Worm (Caenorhabditis elegans) whole organism, L2 larva: ENCODE data around the gene cest-2.2.

Experiments
- C34F6.9 ChIP-seq: fragments of 150-350 bp; optimal IDR thresholded peaks from 2 replicates; lab custom pipeline; 2014; ENCODE audit warnings: missing biosample characterization, missing genetic modification characterization
- F13H6.1 ChIP-seq: sonication (generic microtip); optimal IDR thresholded peaks from 2 replicates; lab custom pipeline; 2016; ENCODE audit warnings: missing genetic modification characterization, missing compliant biosample characterization
- Y55F3AM.14 ChIP-seq: fragments of 200-800 bp; sonication (Bioruptor generic); optimal IDR thresholded peaks from 2 replicates; lab custom pipeline; 2018; ENCODE audit warnings: mild to moderate bottlenecking, missing genetic modification characterization, missing compliant biosample characterization
- ZK546.5 ChIP-seq: sonication (generic microtip); optimal IDR thresholded peaks from 2 replicates; lab custom pipeline; 2017; ENCODE audit warnings: missing biosample characterization, missing genetic modification characterization
- alr-1 ChIP-seq: fragments of 150-350 bp; optimal IDR thresholded peaks from 2 replicates; lab custom pipeline; 2014; ENCODE audit warnings: missing biosample characterization, missing genetic modification characterization
- aly-2 ChIP-seq: fragments of 150-350 bp; optimal IDR thresholded peaks from 2 replicates; lab custom pipeline; 2014; ENCODE audit warnings: missing biosample characterization, missing genetic modification characterization
- ama-1 ChIP-seq: fragments of 150-350 bp; optimal IDR thresholded peaks from 2 replicates; lab custom pipeline; 2018; ENCODE audit warnings: inconsistent platforms
- blmp-1 ChIP-seq: sonication (generic microtip); optimal IDR thresholded peaks from 2 replicates; lab custom pipeline; 2017; ENCODE audit warnings: missing genetic modification characterization, mild to moderate bottlenecking, missing compliant biosample characterization, antibody characterized with exemption, moderate library complexity; ENCODE audit not compliant: insufficient read depth
- ceh-16 ChIP-seq: fragments of 150-350 bp; optimal IDR thresholded peaks from 2 replicates; lab custom pipeline; 2014; ENCODE audit warnings: missing biosample characterization, missing genetic modification characterization
- ceh-82 ChIP-seq: fragments of 150-350 bp; optimal IDR thresholded peaks from 2 replicates; lab custom pipeline; 2014; ENCODE audit warnings: missing biosample characterization, missing genetic modification characterization
- egl-27 ChIP-seq: sonication (generic microtip); optimal IDR thresholded peaks from 3 replicates; lab custom pipeline; 2017; ENCODE audit warnings: missing biosample characterization, missing genetic modification reagents, missing genetic modification characterization
- elt-1 ChIP-seq: fragments of 150-350 bp; optimal IDR thresholded peaks from 2 replicates; lab custom pipeline; 2014; ENCODE audit warnings: missing biosample characterization, missing genetic modification characterization
- elt-3 ChIP-seq: sonication (generic microtip); optimal IDR thresholded peaks from 2 replicates; lab custom pipeline; 2017; ENCODE audit warnings: missing biosample characterization, missing genetic modification characterization
- gmeb-1 ChIP-seq: fragments of 150-350 bp; optimal IDR thresholded peaks from 2 replicates; lab custom pipeline; 2014; ENCODE audit warnings: missing biosample characterization, missing genetic modification characterization
- lin-11 ChIP-seq: fragments of 150-350 bp; sonication (generic microtip); optimal IDR thresholded peaks from 2 replicates; lab custom pipeline; 2014; ENCODE audit warnings: missing biosample characterization, missing genetic modification characterization, inconsistent platforms, mixed read lengths
- lin-13 ChIP-seq: fragments of 150-350 bp; optimal IDR thresholded peaks from 2 replicates; lab custom pipeline; 2014; ENCODE audit warnings: missing biosample characterization, missing genetic modification reagents, missing genetic modification characterization
- lin-39 ChIP-seq: fragments of 150-350 bp; optimal IDR thresholded peaks from 2 replicates; lab custom pipeline; 2014; ENCODE audit warnings: missing biosample characterization, missing genetic modification reagents, missing genetic modification characterization
- lsy-2 ChIP-seq, 2 experiments: fragments of 150-350 bp in 1 of 2; sonication (generic microtip) in 1 of 2; optimal IDR thresholded peaks; 2 replicates each; lab custom pipeline; 2014 to 2017; ENCODE audit warnings: missing biosample characterization in 2 of 2, missing genetic modification characterization in 2 of 2
- mbf-1 ChIP-seq: sonication (generic microtip); optimal IDR thresholded peaks from 2 replicates; lab custom pipeline; 2017; ENCODE audit warnings: missing biosample characterization, missing genetic modification characterization
- nhr-10 ChIP-seq: sonication (generic microtip); optimal IDR thresholded peaks from 2 replicates; lab custom pipeline; 2017; ENCODE audit warnings: missing biosample characterization, missing genetic modification characterization
- nhr-11 ChIP-seq: fragments of 150-350 bp; optimal IDR thresholded peaks from 2 replicates; lab custom pipeline; 2014; ENCODE audit warnings: missing biosample characterization, missing genetic modification characterization
- nhr-12 ChIP-seq: fragments of 150-350 bp; optimal IDR thresholded peaks from 2 replicates; lab custom pipeline; 2014; ENCODE audit warnings: missing biosample characterization, missing genetic modification characterization
- nhr-129 ChIP-seq: fragments of 150-350 bp; optimal IDR thresholded peaks from 2 replicates; lab custom pipeline; 2014; ENCODE audit warnings: missing biosample characterization, missing genetic modification characterization
- nhr-23 ChIP-seq: fragments of 150-350 bp; optimal IDR thresholded peaks from 2 replicates; lab custom pipeline; 2014; ENCODE audit warnings: missing biosample characterization, missing genetic modification reagents, missing genetic modification characterization
- nhr-25 ChIP-seq: fragments of 150-350 bp; sonication (generic microtip); optimal IDR thresholded peaks from 3 replicates; lab custom pipeline; 2014; ENCODE audit warnings: missing biosample characterization, missing genetic modification characterization
- nhr-6 ChIP-seq: fragments of 150-350 bp; optimal IDR thresholded peaks from 2 replicates; lab custom pipeline; 2014; ENCODE audit warnings: missing biosample characterization, missing genetic modification characterization
- peb-1 ChIP-seq: fragments of 150-350 bp; optimal IDR thresholded peaks from 2 replicates; lab custom pipeline; 2014; ENCODE audit warnings: missing biosample characterization, missing genetic modification characterization
- sem-4 ChIP-seq: fragments of 150-350 bp; optimal IDR thresholded peaks from 2 replicates; lab custom pipeline; 2014; ENCODE audit warnings: missing biosample characterization, missing genetic modification reagents, missing genetic modification characterization
- sma-3 ChIP-seq: sonication (generic microtip); optimal IDR thresholded peaks from 2 replicates; lab custom pipeline; 2016; ENCODE audit warnings: missing genetic modification reagents, missing genetic modification characterization, missing compliant biosample characterization
- sma-9 ChIP-seq, 2 experiments: fragments of 150-350 bp in 1 of 2; sonication (generic microtip) in 1 of 2; optimal IDR thresholded peaks; 2 replicates each; lab custom pipeline; 2014 to 2016; ENCODE audit warnings: missing genetic modification characterization in 2 of 2, mild to moderate bottlenecking in 1 of 2, missing biosample characterization in 1 of 2, missing compliant biosample characterization in 1 of 2, missing genetic modification reagents in 1 of 2, moderate library complexity in 1 of 2
- snpc-4 ChIP-seq: fragments of 150-350 bp; optimal IDR thresholded peaks from 2 replicates; lab custom pipeline; 2014; ENCODE audit warnings: missing biosample characterization, missing genetic modification characterization
- unc-55 ChIP-seq: fragments of 150-350 bp; sonication (generic microtip); optimal IDR thresholded peaks from 3 replicates; lab custom pipeline; 2014; ENCODE audit warnings: missing biosample characterization, missing genetic modification reagents, missing genetic modification characterization
- unc-62 ChIP-seq: fragments of 150-350 bp; optimal IDR thresholded peaks from 2 replicates; lab custom pipeline; 2014; ENCODE audit warnings: missing biosample characterization, missing genetic modification reagents, missing genetic modification characterization
- zag-1 ChIP-seq: fragments of 150-350 bp; optimal IDR thresholded peaks from 2 replicates; lab custom pipeline; 2014; ENCODE audit warnings: missing biosample characterization, missing genetic modification characterization
- ztf-1 ChIP-seq: fragments of 200-800 bp; sonication (Bioruptor generic); conservative IDR thresholded peaks from 2 replicates; pipeline ENCODE4 v1.3.6; 2022; ENCODE audit warnings: missing genetic modification characterization, missing compliant biosample characterization
- ztf-11 ChIP-seq: sonication (generic microtip); optimal IDR thresholded peaks from 2 replicates; lab custom pipeline; 2017; ENCODE audit warnings: missing biosample characterization, missing genetic modification characterization

cest-2.2 gene

ce11 chrV:14171284-14171683 lies 3.9 kb downstream of the cest-2.2 start, which contains the start of gene cest-2.1:
cest-2.1 (minus strand) TSS chrV:14171481.
- TF ChIP-seq ztf-11 = no peak
- TF ChIP-seq lsy-2 (tag; optimal IDR thresholded peaks at IDR 0.05; lab: Kevin White, UChicago) = no peak
- TF ChIP-seq sem-4 (tag; lab: Kevin White, UChicago) = no peak
- no peak for TF ChIP-seq mbf-1
- no peak for TF ChIP-seq gmeb-1 (tag; lab: Kevin White, UChicago)
- TF ChIP-seq nhr-23 (tag; lab: Kevin White, UChicago) = no peak
- TF ChIP-seq F13H6.1 (tag; lab: Kevin White, UChicago) = no peak
- no peak for TF ChIP-seq snpc-4 (tag; lab: Kevin White, UChicago)
- no peak for TF ChIP-seq nhr-6 (tag; lab: Kevin White, UChicago)
- TF ChIP-seq lin-13 (GFP tag; lab: Kevin White, UChicago) = no peak
- no peak for TF ChIP-seq ztf-1 (GFP tag; lab: Robert Waterston, UW)
- TF ChIP-seq unc-62 (GFP tag; lab: Kevin White, UChicago) = no peak
- no peak for TF ChIP-seq egl-27
- no peak for TF ChIP-seq Y55F3AM.14 (GFP tag; lab: Kevin White, UChicago)
- TF ChIP-seq lin-11 = no peak
- no peak for TF ChIP-seq nhr-11
- no peak for TF ChIP-seq blmp-1
- no peak for TF ChIP-seq C34F6.9
- no peak for TF ChIP-seq sma-9 (GFP tag; optimal IDR thresholded peaks at IDR 0.05; lab: Kevin White, UChicago)
- no peak for TF ChIP-seq sma-9 (tag; optimal IDR thresholded peaks at IDR 0.05; lab: Kevin White, UChicago)
- TF ChIP-seq, all 48 proteins: peak for 0

- TF ChIP-seq snpc-4 (tag; lab: Kevin White, UChicago) (no peak), lsy-2 (tag; optimal IDR thresholded peaks at IDR 0.05; lab: Kevin White, UChicago) (no peak), egl-27 (no peak), ZK546.5 (tag; lab: Kevin White, UChicago) (no peak), sma-9 (GFP tag; optimal IDR thresholded peaks at IDR 0.05; lab: Kevin White, UChicago) (no peak), sma-9 (tag; optimal IDR thresholded peaks at IDR 0.05; lab: Kevin White, UChicago) (no peak), ama-1 (lab: Kevin White, UChicago) (no peak), gmeb-1 (tag; lab: Kevin White, UChicago) (no peak), sem-4 (tag; lab: Kevin White, UChicago) (no peak), nhr-25 (tag; lab: Kevin White, UChicago) (no peak), zag-1 (tag; lab: Kevin White, UChicago) (no peak), ztf-11 (no peak), aly-2 (no peak), ceh-82 (tag; lab: Kevin White, UChicago) (no peak), ceh-16 (tag; lab: Kevin White, UChicago) (no peak), peb-1 (tag; lab: Kevin White, UChicago) (no peak), nhr-23 (tag; lab: Kevin White, UChicago) (no peak), nhr-12 (tag; lab: Kevin White, UChicago) (no peak), lin-13 (GFP tag; lab: Kevin White, UChicago) (no peak), unc-55 (no peak)
These were observed 7.5 kb downstream of the cest-2.2 start, which contains the start of gene ocam-1 for ce11 chrV:14167629-14168028. ocam-1 (minus strand) TSS chrV:14167729.

- no peak for TF ChIP-seq ceh-82 (tag; lab: Kevin White, UChicago)
- TF ChIP-seq alr-1 (tag; lab: Kevin White, UChicago) = no peak
- TF ChIP-seq nhr-23 (tag; lab: Kevin White, UChicago) = no peak
- TF ChIP-seq elt-3 (tag; lab: Kevin White, UChicago) = no peak
These were observed 8.5 kb downstream of the cest-2.2 start, which contains the start of gene cest-1.1 for ce11 chrV:14166630-14167029. cest-1.1 (minus strand) TSS chrV:14166730.

ce11 chrV:14165745-14166144 lies 9.4 kb downstream of the cest-2.2 start:
- no peak for TF ChIP-seq lsy-2 (tag; optimal IDR thresholded peaks at IDR 0.05; lab: Kevin White, UChicago)
- no peak for TF ChIP-seq peb-1 (tag; lab: Kevin White, UChicago)
- no peak for TF ChIP-seq nhr-12 (tag; lab: Kevin White, UChicago)
- TF ChIP-seq Y55F3AM.14 (GFP tag; lab: Kevin White, UChicago) = no peak

ce11 chrV:14162959-14163548 lies 12.1 kb downstream of the cest-2.2 start, which contains the start of gene srd-26:
srd-26 (minus strand) TSS chrV:14163009.
- TF ChIP-seq F13H6.1 (tag; lab: Kevin White, UChicago) = no peak
- TF ChIP-seq sma-9 (GFP tag; optimal IDR thresholded peaks at IDR 0.05; lab: Kevin White, UChicago) = no peak
- TF ChIP-seq sma-9 (tag; optimal IDR thresholded peaks at IDR 0.05; lab: Kevin White, UChicago) = no peak
- no peak for TF ChIP-seq ztf-11
- TF ChIP-seq sma-3 = no peak
- TF ChIP-seq blmp-1 = no peak
- TF ChIP-seq alr-1 (tag; lab: Kevin White, UChicago) = no peak
- no peak for TF ChIP-seq nhr-129 (tag; lab: Kevin White, UChicago)
- no peak for TF ChIP-seq ztf-1 (GFP tag; lab: Robert Waterston, UW)
- no peak for TF ChIP-seq unc-62 (GFP tag; lab: Kevin White, UChicago)
- TF ChIP-seq nhr-10 (tag; lab: Kevin White, UChicago) = no peak
- no peak for TF ChIP-seq lin-39 (tag; lab: Kevin White, UChicago)
- TF ChIP-seq ceh-82 (tag; lab: Kevin White, UChicago) = no peak
- TF ChIP-seq elt-1 = no peak
